Worm (Caenorhabditis elegans): Measurements from ENCODE around the gene T25F10.3.

T25F10.3 gene

DNA sequence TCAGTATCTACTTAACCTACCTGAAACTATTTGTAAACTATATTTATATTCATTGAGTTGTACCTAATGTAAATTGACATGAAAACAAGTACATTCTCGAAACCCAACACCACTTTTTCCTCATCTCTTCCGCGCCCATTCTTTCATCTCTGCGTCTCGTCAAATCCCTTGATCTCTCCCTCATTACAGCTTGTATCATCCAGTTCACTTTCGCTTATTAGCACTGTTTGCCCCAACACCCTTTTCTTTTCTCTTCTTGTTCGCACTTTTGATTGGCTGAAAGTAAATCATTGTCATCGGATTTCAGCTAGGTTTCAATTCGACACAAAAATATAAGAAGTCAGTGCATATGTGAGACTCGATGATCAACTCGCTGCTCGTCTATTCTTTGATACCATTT is at the start of gene T25F10.3:
Gene T25F10.3 (plus strand): TSS at position 308 of the 400 bp plus-strand sequence.
- TF ChIP-seq F13C5.2 (tag; optimal IDR thresholded peaks at IDR 0.05) (no peak), ceh-13 (GFP tag; optimal IDR thresholded peaks at IDR 0.05) (no peak), hmbx-1 (tag; optimal IDR thresholded peaks at IDR 0.05) (no peak), hnd-1 (tag; optimal IDR thresholded peaks at IDR 0.05) (no peak), sea-1 (GFP tag; conservative IDR thresholded peaks at IDR 0.05) (no peak), tbx-37 (GFP tag; conservative IDR thresholded peaks at IDR 0.05) (no peak), ceh-36 (tag; optimal IDR thresholded peaks at IDR 0.05) (no peak), tbx-11 (GFP tag; IDR thresholded peaks at IDR 0.05) (no peak), flt-1 (GFP tag; IDR thresholded peaks at IDR 0.05) (no peak), B0310.2 (tag; optimal IDR thresholded peaks at IDR 0.05) (no peak), scrt-1 (GFP tag; IDR thresholded peaks at IDR 0.05) (no peak), ama-1 (optimal IDR thresholded peaks at IDR 0.05) (no peak)

DNA sequence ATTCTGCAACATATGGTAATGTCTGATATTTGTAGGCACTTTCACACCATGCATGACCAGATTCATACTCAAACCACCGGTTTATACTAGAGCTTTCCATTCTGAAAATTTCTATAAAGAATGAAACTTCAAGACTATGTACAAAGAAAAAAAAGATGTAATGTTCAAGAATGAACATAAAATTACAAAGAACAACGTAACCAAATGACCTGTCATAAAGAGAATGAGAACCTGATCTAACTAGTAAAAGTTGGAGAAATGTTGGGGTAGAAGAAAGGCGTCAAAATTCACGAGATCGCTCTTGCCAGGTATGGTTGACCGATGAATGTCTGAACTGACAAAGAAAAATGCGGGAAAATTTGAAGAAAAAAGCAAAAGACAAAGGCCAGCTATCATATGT is 47.3 kb upstream of the T25F10.3 start, which contains the start of gene W02F12.2:
Gene W02F12.2 (minus strand): TSS at position 101 of the 400 bp plus-strand sequence.
- TF ChIP-seq scrt-1 (GFP tag; IDR thresholded peaks at IDR 0.05) (no peak), B0310.2 (tag; optimal IDR thresholded peaks at IDR 0.05) (no peak), ama-1 (optimal IDR thresholded peaks at IDR 0.05) (no peak), ceh-13 (GFP tag; optimal IDR thresholded peaks at IDR 0.05) (no peak), F13C5.2 (tag; optimal IDR thresholded peaks at IDR 0.05) (no peak), hnd-1 (tag; optimal IDR thresholded peaks at IDR 0.05) (no peak)

DNA sequence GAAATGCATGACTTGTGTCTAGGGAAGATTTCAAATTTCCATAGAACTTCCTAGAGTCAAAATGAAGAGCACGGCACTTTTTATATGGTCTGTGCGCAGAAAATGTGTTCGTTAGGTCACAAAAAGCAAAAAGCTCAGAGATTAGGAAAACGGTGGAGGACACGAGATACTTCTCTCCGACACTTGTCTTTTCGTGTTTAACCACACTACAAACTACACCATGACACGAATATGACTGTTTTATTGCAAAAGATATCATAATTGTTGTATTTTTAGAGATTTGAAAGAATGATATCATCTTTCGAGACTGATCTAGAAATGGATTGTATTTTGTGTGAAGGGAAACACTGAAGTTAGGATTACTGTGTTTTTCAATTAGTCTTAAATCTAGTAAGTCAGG is 45.9 kb upstream of the T25F10.3 start:
- TF ChIP-seq pes-1 (GFP tag; IDR thresholded peaks at IDR 0.05) (no peak), hmg-4 (GFP tag; optimal IDR thresholded peaks at IDR 0.05) (no peak), ceh-13 (GFP tag; optimal IDR thresholded peaks at IDR 0.05) (no peak), tbx-11 (GFP tag; IDR thresholded peaks at IDR 0.05) (no peak)

DNA sequence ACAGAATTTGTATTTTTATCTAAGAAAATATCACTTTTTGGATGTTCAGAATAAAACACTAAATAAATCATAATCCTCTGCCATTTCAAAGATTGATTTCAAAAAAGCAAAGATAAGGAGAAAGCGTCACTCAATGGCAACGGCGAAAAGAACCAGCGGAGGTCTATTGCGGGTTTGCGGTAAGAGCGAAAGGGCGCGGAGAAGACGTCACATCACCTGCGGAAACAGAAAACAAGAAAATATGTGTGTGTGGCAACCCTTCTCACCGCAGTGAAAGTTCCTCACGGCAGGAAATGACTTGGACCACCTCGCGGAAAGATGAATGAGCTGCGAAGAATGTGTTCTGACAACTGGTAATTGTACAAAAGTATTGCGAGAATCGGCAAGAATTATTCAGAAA is 45.0 kb upstream of the T25F10.3 start:
- no peak for TF ChIP-seq hnd-1 (tag; optimal IDR thresholded peaks at IDR 0.05)
- TF ChIP-seq B0310.2 (tag; optimal IDR thresholded peaks at IDR 0.05): no peak

DNA sequence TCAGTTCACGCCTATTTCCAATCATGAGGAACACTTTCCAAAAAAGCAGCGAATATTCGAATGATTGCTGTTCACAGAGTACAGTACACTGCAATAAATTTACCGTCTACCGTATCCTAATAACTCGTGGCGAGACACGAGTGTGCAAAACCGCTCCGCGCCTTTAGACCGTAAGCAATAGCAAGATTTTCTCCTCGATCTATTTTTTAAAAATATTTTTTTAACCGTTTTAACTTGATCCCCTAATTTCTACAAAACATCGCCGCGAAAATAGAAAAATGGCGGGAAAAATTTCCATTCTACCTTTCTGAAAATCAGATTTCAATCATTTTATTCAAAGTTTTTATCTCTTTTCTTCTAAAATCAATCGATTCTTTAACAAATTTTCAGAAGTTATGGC is 42.2 kb upstream of the T25F10.3 start, which contains the start of gene era-1:
Gene era-1 (plus strand): TSS at position 366 of the 400 bp plus-strand sequence.
- TF ChIP-seq ceh-13 (GFP tag; optimal IDR thresholded peaks at IDR 0.05): no peak
- no peak for TF ChIP-seq flt-1 (GFP tag; IDR thresholded peaks at IDR 0.05)
- no peak for TF ChIP-seq ets-7 (tag; optimal IDR thresholded peaks at IDR 0.05)
- TF ChIP-seq tbx-11 (GFP tag; IDR thresholded peaks at IDR 0.05): no peak
- no peak for TF ChIP-seq tbx-37 (GFP tag; conservative IDR thresholded peaks at IDR 0.05)
- TF ChIP-seq tra-4 (tag; optimal IDR thresholded peaks at IDR 0.05): no peak
- TF ChIP-seq ceh-36 (tag; optimal IDR thresholded peaks at IDR 0.05): no peak
- no peak for TF ChIP-seq scrt-1 (GFP tag; IDR thresholded peaks at IDR 0.05)
- no peak for TF ChIP-seq F13C5.2 (tag; optimal IDR thresholded peaks at IDR 0.05)
- TF ChIP-seq sea-1 (GFP tag; conservative IDR thresholded peaks at IDR 0.05): no peak
- no peak for TF ChIP-seq pes-1 (GFP tag; IDR thresholded peaks at IDR 0.05)
- no peak for TF ChIP-seq hnd-1 (tag; optimal IDR thresholded peaks at IDR 0.05)
- TF ChIP-seq B0310.2 (tag; optimal IDR thresholded peaks at IDR 0.05): no peak
- TF ChIP-seq ama-1 (optimal IDR thresholded peaks at IDR 0.05): no peak

DNA sequence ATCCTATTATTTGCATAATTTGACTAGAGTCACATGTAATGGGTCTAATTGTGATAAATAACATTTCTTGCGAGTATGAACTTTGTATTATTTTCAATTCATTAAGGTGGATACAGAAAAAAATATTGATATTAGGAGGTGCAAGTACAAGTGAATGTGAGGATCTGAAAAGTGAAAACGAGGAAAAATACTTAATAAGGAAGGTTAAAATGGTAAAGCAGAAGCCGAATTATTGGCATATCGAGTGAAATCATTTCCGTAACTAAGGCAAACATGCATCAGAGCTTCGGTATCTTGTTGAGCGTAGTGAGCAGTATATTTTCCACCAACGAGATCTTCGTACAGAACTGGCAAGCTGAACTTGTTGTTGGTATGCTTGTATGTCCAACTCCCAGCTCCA is 40.4 kb upstream of the T25F10.3 start:
- TF ChIP-seq ets-7 (tag; optimal IDR thresholded peaks at IDR 0.05): no peak
- no peak for TF ChIP-seq ceh-13 (GFP tag; optimal IDR thresholded peaks at IDR 0.05)
- TF ChIP-seq ceh-36 (tag; optimal IDR thresholded peaks at IDR 0.05): no peak

DNA sequence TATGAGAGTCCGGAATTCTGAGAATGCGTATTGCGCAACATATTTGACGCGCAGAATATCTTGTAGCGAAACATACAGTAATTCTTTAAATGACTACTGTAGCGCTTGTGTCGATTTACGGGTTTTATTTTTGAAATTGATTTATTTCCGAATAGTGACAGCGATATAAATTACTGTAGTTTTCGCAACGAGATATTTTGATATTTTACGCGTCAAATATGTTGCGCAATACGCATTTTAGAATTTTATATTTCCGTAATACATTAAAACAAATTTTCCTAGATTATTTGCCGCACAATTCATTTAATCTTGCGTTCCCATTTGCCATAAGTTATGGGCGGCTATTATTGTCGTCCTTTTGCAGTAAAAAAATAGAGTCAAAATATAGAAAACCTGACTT is 39.5 kb upstream of the T25F10.3 start:
- TF ChIP-seq F13C5.2 (tag; optimal IDR thresholded peaks at IDR 0.05): no peak
- TF ChIP-seq tbx-37 (GFP tag; conservative IDR thresholded peaks at IDR 0.05): no peak
- TF ChIP-seq aly-1 (tag; optimal IDR thresholded peaks at IDR 0.05): no peak
- TF ChIP-seq tra-4 (tag; optimal IDR thresholded peaks at IDR 0.05): no peak
- TF ChIP-seq ama-1 (optimal IDR thresholded peaks at IDR 0.05): no peak
- TF ChIP-seq sea-1 (GFP tag; conservative IDR thresholded peaks at IDR 0.05): no peak

DNA sequence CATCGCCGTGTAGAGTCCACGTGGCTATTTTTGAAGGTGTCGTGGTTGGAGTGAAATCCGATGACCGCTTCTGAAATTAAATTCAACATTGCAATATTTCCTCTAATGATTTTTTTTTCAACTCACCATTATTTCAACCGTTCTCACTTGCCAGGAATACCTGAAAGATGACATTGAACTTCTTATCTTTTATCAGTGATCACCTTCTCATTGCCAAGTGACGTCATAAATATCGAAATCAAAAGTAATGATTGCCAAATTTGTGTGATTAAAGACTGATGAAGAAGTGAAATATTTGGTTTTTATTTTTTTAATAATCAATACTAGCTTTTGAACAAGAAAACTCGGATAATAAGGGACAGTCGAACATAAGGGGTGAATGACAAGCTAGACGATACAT is 38.1 kb upstream of the T25F10.3 start, which contains the start of gene W02F12.4:
Gene W02F12.4 (minus strand): TSS at position 164 of the 400 bp plus-strand sequence.
- TF ChIP-seq aly-1 (tag; optimal IDR thresholded peaks at IDR 0.05): no peak
- TF ChIP-seq ets-7 (tag; optimal IDR thresholded peaks at IDR 0.05): no peak
- no peak for TF ChIP-seq tbx-11 (GFP tag; IDR thresholded peaks at IDR 0.05)
- no peak for TF ChIP-seq pes-1 (GFP tag; IDR thresholded peaks at IDR 0.05)
- TF ChIP-seq B0310.2 (tag; optimal IDR thresholded peaks at IDR 0.05): no peak

DNA sequence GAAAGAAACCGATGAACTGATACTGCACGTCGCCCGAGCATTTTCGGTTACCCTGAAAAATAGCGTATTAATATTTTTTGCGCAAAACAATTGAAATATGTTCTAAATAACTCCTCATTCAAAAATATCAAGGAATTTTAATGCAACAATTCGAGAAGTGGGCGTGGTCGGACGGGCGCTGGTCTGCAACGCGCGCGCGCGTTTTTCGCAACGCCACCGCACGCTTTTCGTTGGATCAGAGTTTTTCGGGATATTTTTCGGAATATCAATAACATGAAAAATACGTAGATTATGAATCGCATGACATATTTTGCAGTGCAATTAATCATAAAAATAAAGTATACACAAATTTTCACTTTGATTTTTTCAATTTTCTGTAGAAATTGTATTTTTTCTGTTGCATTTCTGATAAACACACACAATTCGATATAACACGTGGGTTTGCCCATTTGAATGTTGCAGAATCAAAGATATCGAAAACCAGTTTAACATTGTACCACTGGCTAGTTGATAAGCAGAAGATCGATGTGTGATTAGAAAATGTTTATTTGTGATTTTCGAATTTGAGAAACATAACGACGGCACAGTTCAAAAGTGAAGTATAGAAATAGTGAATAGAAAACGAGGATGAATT is 35.7 kb upstream of the T25F10.3 start, which contains the start of gene dlst-1:
Gene dlst-1 (minus strand): TSS at position 52 of the 634 bp plus-strand sequence.
- TF ChIP-seq ama-1 (optimal IDR thresholded peaks at IDR 0.05) (no peak), pes-1 (GFP tag; IDR thresholded peaks at IDR 0.05) (peak; percentile 70; the same call in 1 of the 2 replicates), ceh-13 (GFP tag; optimal IDR thresholded peaks at IDR 0.05) (peak; percentile 21), tra-4 (tag; optimal IDR thresholded peaks at IDR 0.05) (no peak), tbx-11 (GFP tag; IDR thresholded peaks at IDR 0.05) (peak; percentile 71), sea-1 (GFP tag; conservative IDR thresholded peaks at IDR 0.05) (peak; percentile 51; the same call in 1 of the 2 replicates), hnd-1 (tag; optimal IDR thresholded peaks at IDR 0.05) (peak; percentile 19), hmbx-1 (tag; optimal IDR thresholded peaks at IDR 0.05) (peak; percentile 5), ets-7 (tag; optimal IDR thresholded peaks at IDR 0.05) (no peak), F13C5.2 (tag; optimal IDR thresholded peaks at IDR 0.05) (peak; percentile 87), flt-1 (GFP tag; IDR thresholded peaks at IDR 0.05) (peak; percentile 46; the same call in 1 of the 2 replicates), ceh-36 (tag; optimal IDR thresholded peaks at IDR 0.05) (peak; percentile 49), tbx-37 (GFP tag; conservative IDR thresholded peaks at IDR 0.05) (no peak), B0310.2 (tag; optimal IDR thresholded peaks at IDR 0.05) (peak; percentile 23), hmg-4 (GFP tag; optimal IDR thresholded peaks at IDR 0.05) (peak; percentile 66), aly-1 (tag; optimal IDR thresholded peaks at IDR 0.05) (peak; percentile 52), scrt-1 (GFP tag; IDR thresholded peaks at IDR 0.05) (0 out of 2 replicates have a peak, but pooled peaks have one; percentile 50)
